Worm (Caenorhabditis elegans): ENCODE results near the gene tcer-1.
A peak's percentile ranks its signal among the peaks of the same experiment; 100 is the strongest.

The tcer-1 gene

ce11 chrII:7060791-7061190 is 10.9 kb upstream of the tcer-1 start:
- TF ChIP-seq ceh-6 (GFP tag; optimal IDR thresholded peaks at IDR 0.05) = no peak
- no peak for TF ChIP-seq elt-2 (tag; optimal IDR thresholded peaks at IDR 0.05)
- no peak for TF ChIP-seq ref-2 (tag; optimal IDR thresholded peaks at IDR 0.05)
- no peak for TF ChIP-seq sox-4 (tag; optimal IDR thresholded peaks at IDR 0.05)
- no peak for TF ChIP-seq ceh-22 (tag; optimal IDR thresholded peaks at IDR 0.05)
- no peak for TF ChIP-seq pros-1 (tag; optimal IDR thresholded peaks at IDR 0.05)
- no peak for TF ChIP-seq hlh-30 (tag; optimal IDR thresholded peaks at IDR 0.05; ENCODE audit: insufficient read depth)
- TF ChIP-seq unc-55 (GFP tag; optimal IDR thresholded peaks at IDR 0.05) = no peak
- no peak for TF ChIP-seq nhr-232 (tag; optimal IDR thresholded peaks at IDR 0.05)
- TF ChIP-seq syd-9 (tag; optimal IDR thresholded peaks at IDR 0.05) = no peak
- no peak for TF ChIP-seq ztf-16 (tag; optimal IDR thresholded peaks at IDR 0.05)
- TF ChIP-seq fkh-10 (GFP tag; optimal IDR thresholded peaks at IDR 0.05) = no peak

- no peak for TF ChIP-seq ceh-34 (tag; optimal IDR thresholded peaks at IDR 0.05)
- TF ChIP-seq elt-2 (tag; optimal IDR thresholded peaks at IDR 0.05) = peak; percentile 34
Observed at ce11 chrII:7060202-7060601, 10.3 kb upstream of the tcer-1 start.

- TF ChIP-seq elt-2 (tag; optimal IDR thresholded peaks at IDR 0.05) = peak; percentile 38
- no peak for TF ChIP-seq pros-1 (tag; optimal IDR thresholded peaks at IDR 0.05)
Observed at ce11 chrII:7059274-7059757, 9.4 kb upstream of the tcer-1 start.

- no peak for TF ChIP-seq tbx-7 (tag; optimal IDR thresholded peaks at IDR 0.05)
- no peak for TF ChIP-seq madf-2 (tag; optimal IDR thresholded peaks at IDR 0.05)
- TF ChIP-seq pha-2 (tag; optimal IDR thresholded peaks at IDR 0.05) = no peak
Observed at ce11 chrII:7057860-7058259, 8.0 kb upstream of the tcer-1 start, which contains the start of gene cth-2. TSS of gene cth-2 (minus strand) at chrII:7057960.

- TF ChIP-seq T23F11.4 (GFP tag; optimal IDR thresholded peaks at IDR 0.05) = no peak
- no peak for TF ChIP-seq ceh-18 (tag; optimal IDR thresholded peaks at IDR 0.05)
Observed at ce11 chrII:7056328-7056727, 6.5 kb upstream of the tcer-1 start.

- TF ChIP-seq elt-4 (tag; optimal IDR thresholded peaks at IDR 0.05) (no peak), nhr-232 (tag; optimal IDR thresholded peaks at IDR 0.05) (no peak), ceh-48 (tag; optimal IDR thresholded peaks at IDR 0.05) (no peak), pax-1 (tag; optimal IDR thresholded peaks at IDR 0.05) (no peak), C08G9.2 (tag; optimal IDR thresholded peaks at IDR 0.05) (no peak), rnt-1 (tag; optimal IDR thresholded peaks at IDR 0.05) (no peak), gmeb-2 (tag; optimal IDR thresholded peaks at IDR 0.05) (no peak), tbx-7 (tag; optimal IDR thresholded peaks at IDR 0.05) (no peak), ama-1 (optimal IDR thresholded peaks at IDR 0.05) (no peak), ceh-24 (tag; optimal IDR thresholded peaks at IDR 0.05) (no peak), ref-2 (tag; optimal IDR thresholded peaks at IDR 0.05) (no peak), hlh-8 (tag; optimal IDR thresholded peaks at IDR 0.05) (no peak), eyg-1 (tag; optimal IDR thresholded peaks at IDR 0.05) (no peak), dmd-4 (tag; optimal IDR thresholded peaks at IDR 0.05; ENCODE audit: borderline replicate concordance) (no peak), K02D7.2 (tag; optimal IDR thresholded peaks at IDR 0.05) (no peak)
Observed at ce11 chrII:7054987-7055386, 5.1 kb upstream of the tcer-1 start, which contains the start of gene ZK1127.3. TSS of gene ZK1127.3 (plus strand) at chrII:7055287.

- no peak for TF ChIP-seq lin-11 (tag; optimal IDR thresholded peaks at IDR 0.05)
- no peak for TF ChIP-seq elt-4 (tag; optimal IDR thresholded peaks at IDR 0.05)
- TF ChIP-seq pag-3 (tag; optimal IDR thresholded peaks at IDR 0.05; ENCODE audit: borderline replicate concordance) = no peak
- no peak for TF ChIP-seq madf-2 (tag; optimal IDR thresholded peaks at IDR 0.05)
- TF ChIP-seq tbx-7 (tag; optimal IDR thresholded peaks at IDR 0.05) = no peak
- TF ChIP-seq lim-6 (tag; optimal IDR thresholded peaks at IDR 0.05) = no peak
- TF ChIP-seq eyg-1 (tag; optimal IDR thresholded peaks at IDR 0.05) = no peak
- no peak for TF ChIP-seq nfya-1 (tag; optimal IDR thresholded peaks at IDR 0.05)
- no peak for TF ChIP-seq ceh-34 (tag; optimal IDR thresholded peaks at IDR 0.05)
- TF ChIP-seq T23F11.4 (GFP tag; optimal IDR thresholded peaks at IDR 0.05) = no peak
- TF ChIP-seq hlh-30 (tag; optimal IDR thresholded peaks at IDR 0.05; ENCODE audit: insufficient read depth) = no peak
- TF ChIP-seq mec-3 (tag; optimal IDR thresholded peaks at IDR 0.05; ENCODE audit: borderline replicate concordance) = no peak
- no peak for TF ChIP-seq ceh-2 (tag; optimal IDR thresholded peaks at IDR 0.05)
- TF ChIP-seq hlh-8 (tag; optimal IDR thresholded peaks at IDR 0.05) = no peak
Observed at ce11 chrII:7053649-7054048, 3.8 kb upstream of the tcer-1 start, which contains the start of gene ZK1127.4. TSS of gene ZK1127.4 (plus strand) at chrII:7053949.

All from whole organism, late embryonic.